Fruit fly (Drosophila melanogaster) Kc167 (cell line): ENCODE measurements around the gene CG10301.

ENCODE experiments used
- Sin3A ChIP-seq: fragments of >200 bp; optimal IDR thresholded peaks from 2 replicates; lab custom pipeline; 2018; ENCODE audit warnings: missing external identifiers
- h ChIP-seq: fragments of >200 bp; optimal IDR thresholded peaks from 3 replicates; lab custom pipeline; 2018; ENCODE audit warnings: missing external identifiers
- insv ChIP-seq: fragments of >200 bp; optimal IDR thresholded peaks from 3 replicates; lab custom pipeline; 2018; ENCODE audit warnings: missing external identifiers
- psq ChIP-seq: fragments of >200 bp; optimal IDR thresholded peaks from 2 replicates; lab custom pipeline; 2017; ENCODE audit warnings: missing external identifiers

dm6 chr3R:23704383-23705033, 5.5 kb upstream of the CG10301 start, which contains the start of gene Gba1b:
- TF ChIP-seq h (lab: Kevin White, UChicago) (no peak), Sin3A (no peak), insv (lab: Kevin White, UChicago) (no peak), psq (lab: Kevin White, UChicago) (no peak)
